Fruit fly (Drosophila melanogaster): Measurements from ENCODE around the gene CG5321.
A peak's percentile ranks its signal among the peaks of the same experiment; 100 is the strongest.

CG5321 gene

DNA sequence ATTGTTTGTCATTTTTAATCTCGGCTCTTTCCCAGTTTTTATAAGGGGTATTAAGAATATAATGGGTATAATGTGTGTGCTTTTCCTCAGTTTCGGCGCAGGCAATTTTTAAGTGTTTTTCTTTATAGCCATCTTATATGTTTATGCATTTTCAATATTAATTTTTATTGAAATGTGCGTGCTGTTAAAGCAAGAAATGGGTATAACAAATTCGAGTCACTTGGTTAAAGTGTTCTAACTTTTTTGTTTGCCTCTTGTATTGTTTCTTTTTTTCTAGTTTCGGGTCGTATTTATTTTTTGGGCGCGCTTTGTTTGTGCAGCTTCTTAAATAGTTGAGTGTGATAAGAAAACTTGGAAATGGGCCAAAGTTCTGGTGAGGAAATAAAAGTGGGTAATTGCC, 46.2 kb upstream of the CG5321 start (continued):
- TF ChIP-seq ab (GFP tag; optimal IDR thresholded peaks at IDR 0.05): no peak
- peak in 1 of 2 experiments; percentile 84 for TF ChIP-seq bsh (GFP tag; optimal IDR thresholded peaks at IDR 0.05)
- TF ChIP-seq sima (GFP tag; optimal IDR thresholded peaks at IDR 0.05): no peak
- TF ChIP-seq CG2202 (tag; optimal IDR thresholded peaks at IDR 0.05): peak; percentile 38
- no peak for TF ChIP-seq CG3163 (GFP tag; optimal IDR thresholded peaks at IDR 0.05)
- 0 out of 2 replicates have a peak, but pooled peaks have one; percentile 37 for TF ChIP-seq CG32767 (GFP tag; IDR thresholded peaks at IDR 0.05)
- TF ChIP-seq grau (tag; optimal IDR thresholded peaks at IDR 0.05): peak; percentile 51
- TF ChIP-seq fd96Cb (tag; optimal IDR thresholded peaks at IDR 0.05): peak; percentile 69
- TF ChIP-seq repo (GFP tag; optimal IDR thresholded peaks at IDR 0.05): peak; percentile 12
- TF ChIP-seq CG8359 (GFP tag; optimal IDR thresholded peaks at IDR 0.05; ENCODE audit: borderline replicate concordance): no peak
- peak; percentile 77 for TF ChIP-seq zfh1 (GFP tag; IDR thresholded peaks at IDR 0.05)
- no peak for TF ChIP-seq Ets97D (GFP tag; optimal IDR thresholded peaks at IDR 0.05)
- TF ChIP-seq zfh2 (GFP tag; optimal IDR thresholded peaks at IDR 0.05): no peak
- TF ChIP-seq btn (GFP tag; optimal IDR thresholded peaks at IDR 0.05): peak; percentile 44
- TF ChIP-seq Ada2b (GFP tag; IDR thresholded peaks at IDR 0.05): peak; percentile 22; the same call in 1 of the 2 replicates
- TF ChIP-seq crol (GFP tag; IDR thresholded peaks at IDR 0.05): no peak
- TF ChIP-seq dan (GFP tag; IDR thresholded peaks at IDR 0.05): no peak
- TF ChIP-seq Atf6 (GFP tag; IDR thresholded peaks at IDR 0.05): no peak
- TF ChIP-seq shn (GFP tag; optimal IDR thresholded peaks at IDR 0.05): peak; percentile 48
- 0 out of 2 replicates have a peak, but pooled peaks have one; percentile 35 for TF ChIP-seq Lim3 (GFP tag; IDR thresholded peaks at IDR 0.05)
- TF ChIP-seq CG7556 (GFP tag; optimal IDR thresholded peaks at IDR 0.05): peak; percentile 52
- TF ChIP-seq Xrp1 (GFP tag; IDR thresholded peaks at IDR 0.05): peak; percentile 78
- peak; percentile 75 for TF ChIP-seq CG2712 (tag; optimal IDR thresholded peaks at IDR 0.05)
- TF ChIP-seq sens-2 (GFP tag; IDR thresholded peaks at IDR 0.05): peak; percentile 51; the same call in 1 of the 2 replicates
- peak; percentile 10 for TF ChIP-seq disco-r (GFP tag; optimal IDR thresholded peaks at IDR 0.05)
- no peak for TF ChIP-seq CG3995 (GFP tag; optimal IDR thresholded peaks at IDR 0.05)
- TF ChIP-seq CG12942 (GFP tag; optimal IDR thresholded peaks at IDR 0.05): peak; percentile 34
- peak in 1 of 2 experiments; percentile 50 for TF ChIP-seq Hr51 (GFP tag; optimal IDR thresholded peaks at IDR 0.05)
- TF ChIP-seq Dip2 (GFP tag; IDR thresholded peaks at IDR 0.05): no peak
- TF ChIP-seq ken (GFP tag; IDR thresholded peaks at IDR 0.05): peak; percentile 50; the same call in 1 of the 3 replicates
- peak; percentile 35 for TF ChIP-seq CG2120 (GFP tag; optimal IDR thresholded peaks at IDR 0.05)
- TF ChIP-seq Ravus (GFP tag; IDR thresholded peaks at IDR 0.05): 0 out of 2 replicates have a peak, but pooled peaks have one; percentile 1
- TF ChIP-seq CG34422 (GFP tag; IDR thresholded peaks at IDR 0.05): 0 out of 3 replicates have a peak, but pooled peaks have one; percentile 37
- peak; percentile 19; the same call in 1 of the 2 replicates for TF ChIP-seq H2.0 (GFP tag; IDR thresholded peaks at IDR 0.05)
- peak; percentile 63 for TF ChIP-seq lab (GFP tag; optimal IDR thresholded peaks at IDR 0.05)
- no peak for TF ChIP-seq Dbx (GFP tag; IDR thresholded peaks at IDR 0.05)
- peak; percentile 43 for TF ChIP-seq onecut (GFP tag; IDR thresholded peaks at IDR 0.05)
- no peak for TF ChIP-seq bigmax (GFP tag; optimal IDR thresholded peaks at IDR 0.05)
- TF ChIP-seq CG14710 (tag; optimal IDR thresholded peaks at IDR 0.05): peak; percentile 71
- TF ChIP-seq D19A (tag; optimal IDR thresholded peaks at IDR 0.05): peak; percentile 63
- peak; percentile 61 for TF ChIP-seq Oli (tag; optimal IDR thresholded peaks at IDR 0.05)
- peak; percentile 58 for TF ChIP-seq tio (GFP tag; optimal IDR thresholded peaks at IDR 0.05)
- peak; percentile 49 for TF ChIP-seq Ssrp (tag; optimal IDR thresholded peaks at IDR 0.05)
- no peak for TF ChIP-seq BEAF-32 (GFP tag; optimal IDR thresholded peaks at IDR 0.05)
- no peak for TF ChIP-seq CG4730 (GFP tag; IDR thresholded peaks at IDR 0.05)
- TF ChIP-seq BtbVII (GFP tag; optimal IDR thresholded peaks at IDR 0.05): peak; percentile 52
- TF ChIP-seq CG7987 (GFP tag; optimal IDR thresholded peaks at IDR 0.05): peak; percentile 63
- peak; percentile 52 for TF ChIP-seq Side (GFP tag; optimal IDR thresholded peaks at IDR 0.05)
- TF ChIP-seq luna (GFP tag; optimal IDR thresholded peaks at IDR 0.05): no peak
- peak; percentile 54 for TF ChIP-seq croc (GFP tag; conservative IDR thresholded peaks at IDR 0.05)
- TF ChIP-seq zen (tag; optimal IDR thresholded peaks at IDR 0.05): peak; percentile 41

All from whole organism, embryonic.